Worm (Caenorhabditis elegans) whole organism, young adult: Measurements from ENCODE around the gene B0310.1.
A peak's percentile ranks its signal among the peaks of the same experiment; 100 is the strongest.

ENCODE experiments used
- B0261.1 ChIP-seq: sonication (generic microtip); optimal IDR thresholded peaks from 2 replicates; lab custom pipeline; 2016; ENCODE audit warnings: mild to moderate bottlenecking, missing genetic modification characterization, moderate library complexity, missing compliant biosample characterization
- B0336.3 ChIP-seq: fragments of 200-800 bp; sonication (Bioruptor generic); IDR thresholded peaks from 2 replicates; pipeline ENCODE4 v1.3.6; 2022; ENCODE audit warnings: missing genetic modification characterization, missing compliant biosample characterization
- C06A6.2 ChIP-seq: fragments of 200-800 bp; sonication (Bioruptor generic); conservative IDR thresholded peaks from 2 replicates; pipeline ENCODE4 v1.3.6; 2022; ENCODE audit warnings: missing genetic modification characterization, missing compliant biosample characterization
- D2030.7 ChIP-seq: fragments of 200-800 bp; sonication (Bioruptor generic); IDR thresholded peaks from 2 replicates; pipeline ENCODE4 v1.3.6; 2022; ENCODE audit warnings: missing genetic modification reagents, missing genetic modification characterization, missing compliant biosample characterization
- F39B2.1 ChIP-seq: fragments of 200-800 bp; sonication (Bioruptor generic); IDR thresholded peaks from 2 replicates; pipeline ENCODE4 v1.3.6; 2022; ENCODE audit warnings: missing genetic modification reagents, missing genetic modification characterization, missing compliant biosample characterization
- F55B11.4 ChIP-seq: sonication (generic microtip); optimal IDR thresholded peaks from 2 replicates; lab custom pipeline; 2016; ENCODE audit warnings: missing compliant biosample characterization, missing genetic modification characterization, borderline replicate concordance; ENCODE audit not compliant: insufficient read depth
- F57A8.1 ChIP-seq: fragments of 200-800 bp; sonication (Bioruptor generic); optimal IDR thresholded peaks from 2 replicates; lab custom pipeline; 2018; ENCODE audit warnings: mild to moderate bottlenecking, missing genetic modification characterization, moderate library complexity, missing compliant biosample characterization
- aptf-2 ChIP-seq: fragments of 200-800 bp; sonication (Bioruptor generic); conservative IDR thresholded peaks from 2 replicates; pipeline ENCODE4 v1.3.6; 2022; ENCODE audit warnings: missing genetic modification reagents, missing genetic modification characterization, missing compliant biosample characterization
- aptf-3 ChIP-seq: fragments of 200-800 bp; sonication (Bioruptor generic); IDR thresholded peaks from 2 replicates; pipeline ENCODE4 v1.3.6; 2022; ENCODE audit warnings: missing genetic modification characterization, missing compliant biosample characterization
- bed-1 ChIP-seq: fragments of 200-800 bp; sonication (Bioruptor generic); IDR thresholded peaks from 2 replicates; pipeline ENCODE4 v1.3.6; 2022; ENCODE audit warnings: missing genetic modification reagents, missing genetic modification characterization, missing compliant biosample characterization
- cebp-1 ChIP-seq, 2 experiments: fragments of 200-800 bp in 1 of 2; sonication (Bioruptor generic) in 1 of 2; sonication (generic microtip) in 1 of 2; IDR thresholded peaks in 1 of 2; optimal IDR thresholded peaks in 1 of 2; 2 replicates each; pipeline versions ENCODE4 v1.3.6 to Lab custom; 2017 to 2022; ENCODE audit warnings: missing compliant biosample characterization in 2 of 2, missing genetic modification characterization in 2 of 2, mild to moderate bottlenecking in 1 of 2, missing genetic modification reagents in 1 of 2, moderate library complexity in 1 of 2
- ceh-91 ChIP-seq: fragments of 200-800 bp; sonication (Bioruptor generic); IDR thresholded peaks from 2 replicates; pipeline ENCODE4 v1.3.6; 2022; ENCODE audit warnings: missing genetic modification reagents, missing genetic modification characterization, missing compliant biosample characterization
- die-1 ChIP-seq: sonication (generic microtip); optimal IDR thresholded peaks from 2 replicates; lab custom pipeline; 2016; ENCODE audit warnings: missing genotype, mild to moderate bottlenecking, missing genetic modification characterization, missing compliant biosample characterization
- gei-17 ChIP-seq: fragments of 200-800 bp; sonication (Bioruptor generic); optimal IDR thresholded peaks from 2 replicates; lab custom pipeline; 2018; ENCODE audit warnings: mild to moderate bottlenecking, missing genetic modification characterization, missing compliant biosample characterization
- hmg-1.2 ChIP-seq: fragments of 200-800 bp; sonication (Bioruptor generic); IDR thresholded peaks from 2 replicates; pipeline ENCODE4 v1.3.6; 2022; ENCODE audit warnings: missing genetic modification reagents, missing genetic modification characterization, missing compliant biosample characterization
- hsf-1 ChIP-seq: fragments of 200-800 bp; sonication (Bioruptor generic); IDR thresholded peaks from 2 replicates; pipeline ENCODE4 v1.3.6; 2022; ENCODE audit warnings: missing genetic modification reagents, missing genetic modification characterization, missing compliant biosample characterization
- lin-35 ChIP-seq, 3 experiments: fragments of 150-350 bp in 2 of 3; sonication (generic microtip) in 1 of 3; optimal IDR thresholded peaks; 2 replicates each; lab custom pipeline; 2014 to 2018; ENCODE audit warnings: missing biosample characterization in 3 of 3, missing genetic modification characterization in 3 of 3, missing genetic modification reagents in 3 of 3
- lsl-1 ChIP-seq: fragments of 200-800 bp; sonication (Bioruptor generic); optimal IDR thresholded peaks from 2 replicates; lab custom pipeline; 2018; ENCODE audit warnings: mild to moderate bottlenecking, missing genetic modification characterization, moderate library complexity, missing compliant biosample characterization
- lsy-27 ChIP-seq: sonication (generic microtip); optimal IDR thresholded peaks from 2 replicates; lab custom pipeline; 2017; ENCODE audit warnings: missing genetic modification characterization, mild to moderate bottlenecking, missing compliant biosample characterization, antibody characterized with exemption, missing genotype, borderline replicate concordance; ENCODE audit not compliant: insufficient read depth
- nfya-1 ChIP-seq: sonication (generic microtip); optimal IDR thresholded peaks from 2 replicates; lab custom pipeline; 2017; ENCODE audit warnings: antibody characterized with exemption, missing compliant biosample characterization, missing genetic modification characterization, borderline replicate concordance; ENCODE audit not compliant: insufficient read depth
- nhr-27 ChIP-seq: fragments of 200-800 bp; sonication (Bioruptor generic); optimal IDR thresholded peaks from 2 replicates; lab custom pipeline; 2018; ENCODE audit warnings: mild to moderate bottlenecking, missing genetic modification characterization, moderate library complexity, missing compliant biosample characterization
- nhr-80 ChIP-seq: sonication (generic microtip); optimal IDR thresholded peaks from 2 replicates; lab custom pipeline; 2016; ENCODE audit warnings: missing genetic modification characterization, missing compliant biosample characterization
- snpc-1.1 ChIP-seq: sonication (generic microtip); optimal IDR thresholded peaks from 2 replicates; lab custom pipeline; 2017; ENCODE audit warnings: missing genetic modification characterization, mild to moderate bottlenecking, missing compliant biosample characterization, antibody characterized with exemption, moderate library complexity, missing genotype, missing genetic modification reagents; ENCODE audit not compliant: insufficient read depth
- snpc-4 ChIP-seq, 5 experiments: fragments of 150-350 bp in 1 of 5; sonication (generic microtip) in 4 of 5; optimal IDR thresholded peaks; 2 replicates each; lab custom pipeline; 2014 to 2018; ENCODE audit warnings: missing genetic modification characterization in 5 of 5, missing biosample characterization in 3 of 5, antibody characterized with exemption in 2 of 5, mild to moderate bottlenecking in 2 of 5, missing compliant biosample characterization in 2 of 5, missing genotype in 2 of 5, moderate library complexity in 2 of 5, missing genetic modification reagents in 1 of 5
- tbp1 ChIP-seq: fragments of 200-800 bp; sonication (Bioruptor generic); optimal IDR thresholded peaks from 2 replicates; lab custom pipeline; 2018; ENCODE audit warnings: mild to moderate bottlenecking, missing genetic modification characterization, missing compliant biosample characterization
- unc-130 ChIP-seq: sonication (generic microtip); optimal IDR thresholded peaks from 2 replicates; lab custom pipeline; 2016; ENCODE audit warnings: missing genetic modification reagents, missing genetic modification characterization, missing compliant biosample characterization

The B0310.1 gene

ce11 chrX:535728-536127, 42.7 kb downstream of the B0310.1 start, which contains the start of gene F28C10.3 (continued):
- TF ChIP-seq hsf-1 (GFP tag; lab: Robert Waterston, UW) (no peak), lsy-27 (tag; lab: Kevin White, UChicago) (no peak), tbp1 (GFP tag; lab: Kevin White, UChicago) (peak; percentile 8), unc-130 (GFP tag; lab: Kevin White, UChicago) (no peak), ceh-91 (no peak), F57A8.1 (GFP tag; lab: Kevin White, UChicago) (no peak), gei-17 (GFP tag; lab: Kevin White, UChicago) (peak; percentile 43), snpc-1.1 (tag; lab: Kevin White, UChicago) (no peak), die-1 (tag; lab: Kevin White, UChicago) (peak; percentile 42), B0261.1 (no peak), D2030.7 (no peak), hmg-1.2 (GFP tag; lab: Robert Waterston, UW) (peak; percentile 67; the same call in 1 of the 2 replicates), snpc-4 (GFP tag; optimal IDR thresholded peaks at IDR 0.05; lab: Kevin White, UChicago) (no peak), snpc-4 (tag; optimal IDR thresholded peaks at IDR 0.05; lab: Kevin White, UChicago) (peak in 1 of 4 experiments; percentile 6), nhr-27 (tag; lab: Kevin White, UChicago) (no peak), nfya-1 (tag; lab: Kevin White, UChicago) (no peak), lsl-1 (GFP tag; lab: Kevin White, UChicago) (no peak), lin-35 (GFP tag; optimal IDR thresholded peaks at IDR 0.05; lab: Kevin White, UChicago) (no peak), bed-1 (GFP tag; lab: Robert Waterston, UW) (no peak), nhr-80 (no peak), F55B11.4 (tag; lab: Kevin White, UChicago) (no peak), cebp-1 (GFP tag; IDR thresholded peaks at IDR 0.05; lab: Robert Waterston, UW) (no peak), cebp-1 (tag; optimal IDR thresholded peaks at IDR 0.05; lab: Kevin White, UChicago) (peak; percentile 67), aptf-2 (GFP tag; lab: Robert Waterston, UW) (no peak), C06A6.2 (GFP tag; lab: Robert Waterston, UW) (no peak), aptf-3 (no peak)

ce11 chrX:536365-536764, 43.3 kb downstream of the B0310.1 start:
- no peak for TF ChIP-seq snpc-4 (GFP tag; optimal IDR thresholded peaks at IDR 0.05; lab: Kevin White, UChicago)
- TF ChIP-seq snpc-4 (tag; optimal IDR thresholded peaks at IDR 0.05; lab: Kevin White, UChicago): no peak
- no peak for TF ChIP-seq B0336.3 (GFP tag; lab: Robert Waterston, UW)

DNA sequence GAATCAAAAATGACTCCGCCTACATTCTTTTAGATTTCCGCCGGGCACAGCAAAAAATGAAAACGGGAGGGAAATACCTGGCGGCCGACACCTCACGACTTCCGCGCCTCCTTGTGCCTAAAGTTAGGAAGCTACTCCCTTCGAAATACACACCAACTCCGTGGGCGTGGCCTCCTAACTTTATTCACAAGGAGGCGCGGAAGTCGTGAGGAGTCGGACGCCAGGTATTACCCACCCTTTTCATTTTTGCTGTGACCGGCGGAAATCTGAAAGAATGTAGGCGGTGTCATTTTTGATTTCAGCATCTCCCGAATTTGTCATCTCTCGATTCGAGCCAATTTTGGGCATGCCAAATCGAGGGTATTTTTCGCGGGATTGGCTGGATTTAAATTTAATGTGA, 45.1 kb downstream of the B0310.1 start:
- no peak for TF ChIP-seq F39B2.1 (GFP tag; lab: Robert Waterston, UW)
- TF ChIP-seq snpc-4 (GFP tag; optimal IDR thresholded peaks at IDR 0.05; lab: Kevin White, UChicago): peak; percentile 54
- TF ChIP-seq snpc-4 (tag; optimal IDR thresholded peaks at IDR 0.05; lab: Kevin White, UChicago): peak in 2 of 4 experiments; percentile 82 to 93
- TF ChIP-seq snpc-1.1 (tag; lab: Kevin White, UChicago): peak; percentile 68

DNA sequence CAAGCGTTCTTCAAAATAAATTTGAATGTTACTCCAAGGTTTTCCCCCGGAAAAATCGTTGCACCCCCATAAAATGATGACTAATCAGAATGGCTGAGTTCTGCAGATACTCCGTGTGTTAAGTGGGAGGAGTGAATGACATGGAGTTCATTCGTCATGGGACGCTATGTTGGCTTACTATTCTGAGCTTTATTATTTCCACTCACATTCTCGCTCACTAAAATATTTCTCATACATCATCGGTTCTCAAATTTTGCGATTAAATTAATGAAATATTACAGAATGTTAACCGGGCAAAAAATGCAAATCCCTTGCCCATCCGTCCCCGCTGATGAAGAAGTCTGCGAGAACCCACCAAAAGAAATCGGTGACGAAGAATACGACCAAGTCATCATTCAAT, 49.8 kb downstream of the B0310.1 start, which contains the start of gene F28C10.1:
F28C10.1 (plus strand) TSS at position 301 of the 400 bp plus-strand sequence.
- no peak for TF ChIP-seq F57A8.1 (GFP tag; lab: Kevin White, UChicago)
